Worm (Caenorhabditis elegans) whole organism, L4/young adult: ENCODE data around the gene clec-186.

Source experiments
- dao-5 ChIP-seq: sonication (generic microtip); optimal IDR thresholded peaks from 2 replicates; lab custom pipeline; 2016; ENCODE audit warnings: missing genotype, missing genetic modification characterization, moderate library complexity, missing compliant biosample characterization
- him-1 ChIP-seq: sonication (generic microtip); optimal IDR thresholded peaks from 2 replicates; lab custom pipeline; 2016; ENCODE audit warnings: missing genotype, missing genetic modification reagents, missing genetic modification characterization, missing compliant biosample characterization

DNA sequence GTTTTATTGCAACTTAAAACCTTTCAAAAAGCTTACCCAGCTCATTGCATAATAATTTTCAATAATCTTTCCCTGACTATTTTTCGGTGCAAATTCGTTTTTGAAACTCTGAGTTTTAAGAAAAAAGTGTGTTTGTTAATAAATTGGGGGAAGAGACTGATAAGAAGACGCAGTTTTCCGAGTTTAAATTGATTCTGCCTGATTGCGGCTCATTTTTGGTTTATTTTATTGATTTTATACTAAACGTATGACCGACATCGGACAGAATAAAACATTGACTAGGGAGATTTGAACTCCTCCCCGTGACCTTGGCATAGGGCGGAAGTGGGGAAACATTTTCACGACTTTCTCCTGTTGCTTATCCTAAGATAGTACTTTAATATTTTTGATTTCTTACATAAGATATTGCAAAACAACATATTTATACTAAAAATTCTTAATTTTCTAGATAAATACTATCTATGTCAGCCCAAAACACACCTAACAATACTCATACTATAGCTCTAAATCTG lies 30.5 kb downstream of the clec-186 start, which contains the start of gene K08D8.7:
- TF ChIP-seq dao-5 (tag; lab: Kevin White, UChicago) (no peak), him-1 (tag; lab: Kevin White, UChicago) (no peak)
